In the genomic region with DNA sequence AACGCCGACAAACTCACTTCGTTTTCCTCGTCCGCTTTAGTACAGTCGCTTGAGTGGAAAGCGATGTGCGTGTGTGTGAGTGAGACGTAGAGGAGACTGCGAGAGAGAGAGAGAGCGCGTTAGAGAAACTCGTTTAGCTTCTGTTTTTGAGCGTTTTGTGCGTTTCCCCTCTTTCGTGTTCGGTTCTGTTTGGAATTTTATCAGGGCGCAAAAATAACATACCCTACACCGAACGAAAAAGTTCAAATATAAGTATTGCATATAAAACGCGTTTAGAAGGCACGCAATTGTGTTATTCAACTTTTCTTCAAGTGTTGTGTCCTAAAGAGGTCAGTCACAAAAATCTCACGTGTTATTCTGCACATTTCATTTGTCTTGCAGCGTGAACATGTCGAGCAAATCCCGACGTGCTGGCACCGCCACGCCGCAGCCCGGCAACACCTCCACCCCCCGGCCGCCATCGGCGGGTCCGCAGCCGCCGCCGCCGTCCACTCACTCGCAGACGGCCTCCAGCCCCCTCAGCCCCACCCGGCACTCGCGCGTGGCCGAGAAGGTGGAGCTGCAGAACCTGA, we compare ENCODE assay signal across 1 fruit fly cellular context.
TF ChIP-seq lines count a peak whose summit lies in the region.

No protein-coding gene starts in this region.

TF ChIP-seq in whole organism, embryonic, 481 proteins besides CTCF, POLR2A, EP300 and RAD21 (continued from another document):
- TF ChIP-seq ci (GFP tag; IDR thresholded peaks at IDR 0.05; lab: Robert Waterston, UW) = peak; percentile 88
- no peak for TF ChIP-seq dan (GFP tag; IDR thresholded peaks at IDR 0.05; lab: Robert Waterston, UW)
- peak; percentile 63 for TF ChIP-seq CG1603 (tag; optimal IDR thresholded peaks at IDR 0.05; lab: Kevin White, UChicago)
- no peak for TF ChIP-seq CG31365 (tag; optimal IDR thresholded peaks at IDR 0.05; lab: Kevin White, UChicago)
- peak; percentile 66 for TF ChIP-seq sob (GFP tag; IDR thresholded peaks at IDR 0.05; lab: Robert Waterston, UW)
